Worm (Caenorhabditis elegans): ENCODE data around the gene C17H11.6.

The C17H11.6 gene

ce11 chrX:8148993-8149392 is 54.6 kb downstream of the C17H11.6 start (continued):
- TF ChIP-seq T07F8.4 (tag; optimal IDR thresholded peaks at IDR 0.05) (no peak), sdz-38 (tag; optimal IDR thresholded peaks at IDR 0.05) (no peak), ztf-6 (GFP tag; IDR thresholded peaks at IDR 0.05) (no peak), him-1 (tag; optimal IDR thresholded peaks at IDR 0.05) (peak; percentile 61), F57A8.1 (GFP tag; optimal IDR thresholded peaks at IDR 0.05) (no peak), hlh-12 (tag; optimal IDR thresholded peaks at IDR 0.05) (no peak), madf-6 (GFP tag; IDR thresholded peaks at IDR 0.05) (no peak), snpc-1.1 (tag; optimal IDR thresholded peaks at IDR 0.05; ENCODE audit: insufficient read depth) (no peak), nhr-27 (tag; optimal IDR thresholded peaks at IDR 0.05) (no peak), lag-1 (GFP tag; IDR thresholded peaks at IDR 0.05) (no peak), rec-8 (tag; optimal IDR thresholded peaks at IDR 0.05) (peak in 1 of 2 experiments; percentile 33), nhr-90 (tag; optimal IDR thresholded peaks at IDR 0.05) (peak; percentile 29), B0035.1 (tag; optimal IDR thresholded peaks at IDR 0.05) (peak; percentile 23), egl-18 (GFP tag; IDR thresholded peaks at IDR 0.05) (no peak), fkh-3 (tag; optimal IDR thresholded peaks at IDR 0.05) (no peak), rpc-1 (optimal IDR thresholded peaks at IDR 0.05) (peak; percentile 68), rpc-1 (tag; optimal IDR thresholded peaks at IDR 0.05) (peak; percentile 83), snpc-3.4 (tag; optimal IDR thresholded peaks at IDR 0.05) (no peak), attf-5 (GFP tag; optimal IDR thresholded peaks at IDR 0.05) (no peak), die-1 (tag; optimal IDR thresholded peaks at IDR 0.05) (peak; percentile 50), athp-1 (tag; optimal IDR thresholded peaks at IDR 0.05) (no peak), dpff-1 (tag; optimal IDR thresholded peaks at IDR 0.05) (no peak), nfya-1 (tag; optimal IDR thresholded peaks at IDR 0.05; ENCODE audit: borderline replicate concordance, insufficient read depth) (no peak), ztf-22 (GFP tag; optimal IDR thresholded peaks at IDR 0.05) (no peak), sptf-2 (GFP tag; optimal IDR thresholded peaks at IDR 0.05) (no peak), Y53G8AR.9 (GFP tag; conservative IDR thresholded peaks at IDR 0.05) (no peak), let-607 (tag; optimal IDR thresholded peaks at IDR 0.05) (no peak), akir-1 (GFP tag; optimal IDR thresholded peaks at IDR 0.05) (no peak)

- TF ChIP-seq pbrm-1 (GFP tag; IDR thresholded peaks at IDR 0.05) (no peak), ztf-22 (GFP tag; optimal IDR thresholded peaks at IDR 0.05) (no peak), lin-35 (GFP tag; optimal IDR thresholded peaks at IDR 0.05) (no peak), efl-1 (GFP tag; optimal IDR thresholded peaks at IDR 0.05) (no peak)
Measured at ce11 chrX:8147398-8147797, 56.2 kb downstream of the C17H11.6 start, which contains the start of gene C02B8.1. TSS of gene C02B8.1 (plus strand) at chrX:8147698.

DNA sequence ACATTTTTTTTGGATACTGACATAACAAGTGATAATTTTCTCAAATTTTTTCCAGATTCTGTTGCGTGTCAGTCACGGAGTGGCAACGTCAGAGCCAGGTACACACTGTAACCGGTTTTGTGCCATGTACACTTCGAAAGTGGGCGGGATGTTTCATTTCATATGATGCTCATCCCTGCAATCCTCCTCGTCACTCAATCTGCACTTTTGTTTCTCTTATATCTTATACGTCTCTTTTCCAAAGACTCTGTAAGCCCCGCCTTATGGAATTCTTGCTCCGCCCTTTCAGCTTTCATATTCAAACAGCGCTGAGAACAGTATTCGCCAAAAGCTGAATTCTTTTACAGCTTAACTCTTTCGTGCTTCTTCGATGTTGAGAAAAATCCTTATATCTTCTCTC is 64.4 kb downstream of the C17H11.6 start, which contains the start of gene C02B8.3:
TSS of gene C02B8.3 (plus strand) at position 301 of the 400 bp plus-strand sequence.
- TF ChIP-seq unc-130 (GFP tag; optimal IDR thresholded peaks at IDR 0.05) (no peak), xnd-1 (tag; optimal IDR thresholded peaks at IDR 0.05) (no peak), ztf-3 (GFP tag; optimal IDR thresholded peaks at IDR 0.05) (no peak), C17E4.6 (GFP tag; IDR thresholded peaks at IDR 0.05) (no peak), B0336.3 (GFP tag; IDR thresholded peaks at IDR 0.05) (no peak), pha-4 (tag; optimal IDR thresholded peaks at IDR 0.05) (no peak), F37B4.10 (GFP tag; IDR thresholded peaks at IDR 0.05) (no peak), ztf-25 (GFP tag; IDR thresholded peaks at IDR 0.05) (no peak), D2030.7 (GFP tag; IDR thresholded peaks at IDR 0.05) (no peak), mcd-1 (GFP tag; IDR thresholded peaks at IDR 0.05) (no peak), F33H1.4 (GFP tag; IDR thresholded peaks at IDR 0.05) (no peak), mel-28 (tag; optimal IDR thresholded peaks at IDR 0.05; ENCODE audit: borderline replicate concordance) (no peak), ZK185.1 (tag; optimal IDR thresholded peaks at IDR 0.05; ENCODE audit: poor library complexity, severe bottlenecking) (no peak), ztf-6 (GFP tag; IDR thresholded peaks at IDR 0.05) (no peak)
